Worm (Caenorhabditis elegans) whole organism, L3 larva: Measurements from ENCODE around the gene C49C3.21.

Experiments
- ZK546.5 ChIP-seq: sonication (generic microtip); optimal IDR thresholded peaks from 2 replicates; lab custom pipeline; 2017; ENCODE audit warnings: missing biosample characterization, missing genetic modification characterization
- aly-2 ChIP-seq: fragments of 150-350 bp; optimal IDR thresholded peaks from 2 replicates; lab custom pipeline; 2014; ENCODE audit warnings: missing biosample characterization, missing genetic modification characterization
- ama-1 ChIP-seq: fragments of 150-350 bp; optimal IDR thresholded peaks from 2 replicates; lab custom pipeline; 2018
- ceh-28 ChIP-seq: fragments of 150-350 bp; optimal IDR thresholded peaks from 2 replicates; lab custom pipeline; 2014; ENCODE audit warnings: missing biosample characterization, missing genetic modification reagents, missing genetic modification characterization
- ceh-82 ChIP-seq: fragments of 150-350 bp; optimal IDR thresholded peaks from 2 replicates; lab custom pipeline; 2014; ENCODE audit warnings: missing biosample characterization, missing genetic modification characterization
- ceh-9 ChIP-seq: sonication (generic microtip); optimal IDR thresholded peaks from 2 replicates; lab custom pipeline; 2018; ENCODE audit warnings: missing biosample characterization, missing genetic modification characterization
- daf-12 ChIP-seq: fragments of 150-350 bp; optimal IDR thresholded peaks from 2 replicates; lab custom pipeline; 2014; ENCODE audit warnings: missing biosample characterization, missing genetic modification reagents, missing genetic modification characterization
- egl-27 ChIP-seq: sonication (generic microtip); optimal IDR thresholded peaks from 4 replicates; lab custom pipeline; 2017; ENCODE audit warnings: missing biosample characterization, missing genetic modification reagents, missing genetic modification characterization
- elt-1 ChIP-seq: fragments of 150-350 bp; optimal IDR thresholded peaks from 2 replicates; lab custom pipeline; 2014; ENCODE audit warnings: missing biosample characterization, missing genetic modification characterization
- elt-2 ChIP-seq: sonication (generic microtip); optimal IDR thresholded peaks from 2 replicates; lab custom pipeline; 2016; ENCODE audit warnings: missing genetic modification reagents, mild to moderate bottlenecking, missing genetic modification characterization, missing compliant biosample characterization
- elt-3 ChIP-seq, 3 experiments: fragments of 150-350 bp in 1 of 3; sonication (generic microtip) in 2 of 3; optimal IDR thresholded peaks; 2 replicates in 2 of 3; 4 replicates in 1 of 3; lab custom pipeline; 2014 to 2017; ENCODE audit warnings: missing biosample characterization in 3 of 3, missing genetic modification characterization in 3 of 3
- fkh-10 ChIP-seq: sonication (generic microtip); optimal IDR thresholded peaks from 2 replicates; lab custom pipeline; 2017; ENCODE audit warnings: missing biosample characterization, missing genetic modification reagents, missing genetic modification characterization
- fkh-2 ChIP-seq: fragments of 150-350 bp; optimal IDR thresholded peaks from 2 replicates; lab custom pipeline; 2014; ENCODE audit warnings: missing biosample characterization, missing genetic modification reagents, missing genetic modification characterization
- hmg-11 ChIP-seq: sonication (generic microtip); optimal IDR thresholded peaks from 2 replicates; lab custom pipeline; 2016; ENCODE audit warnings: missing genetic modification characterization, missing compliant biosample characterization
- lin-39 ChIP-seq: fragments of 150-350 bp; optimal IDR thresholded peaks from 2 replicates; lab custom pipeline; 2018; ENCODE audit warnings: missing biosample characterization, missing genetic modification reagents, missing genetic modification characterization
- lsy-12 ChIP-seq: sonication (generic microtip); optimal IDR thresholded peaks from 2 replicates; lab custom pipeline; 2016; ENCODE audit warnings: mild to moderate bottlenecking, missing genetic modification characterization, missing compliant biosample characterization
- mdl-1 ChIP-seq: fragments of 150-350 bp; optimal IDR thresholded peaks from 2 replicates; lab custom pipeline; 2014; ENCODE audit warnings: missing biosample characterization, missing genetic modification characterization
- mml-1 ChIP-seq: fragments of 150-350 bp; sonication (generic microtip); optimal IDR thresholded peaks from 3 replicates; lab custom pipeline; 2014; ENCODE audit warnings: missing biosample characterization, missing genetic modification characterization
- nfya-1 ChIP-seq: sonication (generic microtip); optimal IDR thresholded peaks from 2 replicates; lab custom pipeline; 2017; ENCODE audit warnings: missing genetic modification characterization, mild to moderate bottlenecking, missing compliant biosample characterization, antibody characterized with exemption, moderate library complexity; ENCODE audit not compliant: insufficient read depth
- nhr-23 ChIP-seq: fragments of 150-350 bp; optimal IDR thresholded peaks from 2 replicates; lab custom pipeline; 2014; ENCODE audit warnings: missing biosample characterization, missing genetic modification reagents, missing genetic modification characterization
- nhr-237 ChIP-seq: fragments of 150-350 bp; optimal IDR thresholded peaks from 2 replicates; lab custom pipeline; 2014; ENCODE audit warnings: missing biosample characterization, missing genetic modification characterization
- nhr-25 ChIP-seq: sonication (generic microtip); optimal IDR thresholded peaks from 2 replicates; lab custom pipeline; 2017; ENCODE audit warnings: missing biosample characterization, missing genetic modification characterization
- nhr-28 ChIP-seq: fragments of 150-350 bp; optimal IDR thresholded peaks from 2 replicates; lab custom pipeline; 2014; ENCODE audit warnings: missing biosample characterization, missing genetic modification characterization
- nhr-76 ChIP-seq: fragments of 150-350 bp; sonication (generic microtip); optimal IDR thresholded peaks from 5 replicates; lab custom pipeline; 2014; ENCODE audit warnings: missing biosample characterization, missing genetic modification characterization
- nhr-77 ChIP-seq: fragments of 150-350 bp; optimal IDR thresholded peaks from 2 replicates; lab custom pipeline; 2014; ENCODE audit warnings: missing biosample characterization, missing genetic modification characterization
- pha-4 ChIP-seq: fragments of 150-350 bp; optimal IDR thresholded peaks from 2 replicates; lab custom pipeline; 2014; ENCODE audit warnings: missing biosample characterization, missing genetic modification reagents, missing genetic modification characterization
- pqm-1 ChIP-seq: fragments of 150-350 bp; optimal IDR thresholded peaks from 2 replicates; lab custom pipeline; 2017; ENCODE audit warnings: missing biosample characterization, missing genetic modification characterization, inconsistent platforms
- sea-2 ChIP-seq: fragments of 150-350 bp; sonication (generic microtip); optimal IDR thresholded peaks from 4 replicates; lab custom pipeline; 2014; ENCODE audit warnings: missing biosample characterization, missing genetic modification reagents, missing genetic modification characterization
- skn-1 ChIP-seq: fragments of 150-350 bp; optimal IDR thresholded peaks from 2 replicates; lab custom pipeline; 2014; ENCODE audit warnings: missing biosample characterization, missing genetic modification characterization
- snpc-4 ChIP-seq: fragments of 150-350 bp; optimal IDR thresholded peaks from 2 replicates; lab custom pipeline; 2014; ENCODE audit warnings: missing biosample characterization, missing genetic modification characterization
- tbx-2 ChIP-seq: sonication (generic microtip); optimal IDR thresholded peaks from 2 replicates; lab custom pipeline; 2016; ENCODE audit warnings: mild to moderate bottlenecking, missing genetic modification characterization, missing compliant biosample characterization
- unc-39 ChIP-seq: sonication (generic microtip); optimal IDR thresholded peaks from 4 replicates; lab custom pipeline; 2017; ENCODE audit warnings: missing biosample characterization, missing genetic modification characterization
- unc-62 ChIP-seq: fragments of 150-350 bp; sonication (generic microtip); optimal IDR thresholded peaks from 4 replicates; lab custom pipeline; 2014; ENCODE audit warnings: missing biosample characterization, missing genetic modification reagents, missing genetic modification characterization
- zag-1 ChIP-seq: fragments of 150-350 bp; optimal IDR thresholded peaks from 2 replicates; lab custom pipeline; 2014; ENCODE audit warnings: missing biosample characterization, missing genetic modification characterization

The C49C3.21 gene

DNA sequence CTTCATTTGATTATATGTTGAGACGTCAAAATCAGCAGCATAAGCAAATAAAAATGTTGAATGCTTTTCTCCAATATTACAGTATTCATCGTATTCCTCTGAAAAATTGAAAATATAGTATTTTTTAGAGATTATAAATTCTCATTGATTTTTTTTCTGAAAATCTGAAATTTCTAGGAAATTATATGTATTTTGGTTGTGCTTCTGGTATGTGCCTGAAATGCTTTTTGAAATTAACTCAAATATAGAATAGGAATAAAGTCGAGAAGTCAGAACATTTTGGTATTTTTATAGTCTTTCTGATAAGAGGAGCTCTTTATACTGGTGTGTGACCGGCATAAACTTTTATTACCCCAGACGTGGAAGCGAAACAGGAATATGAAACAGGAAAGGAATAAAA, 35.5 kb upstream of the C49C3.21 start, which contains the start of gene T28F3.8:
TSS of gene T28F3.8 (minus strand) at position 101 of the 400 bp plus-strand sequence.
- TF ChIP-seq elt-2 (tag; lab: Kevin White, UChicago): peak; percentile 26

DNA sequence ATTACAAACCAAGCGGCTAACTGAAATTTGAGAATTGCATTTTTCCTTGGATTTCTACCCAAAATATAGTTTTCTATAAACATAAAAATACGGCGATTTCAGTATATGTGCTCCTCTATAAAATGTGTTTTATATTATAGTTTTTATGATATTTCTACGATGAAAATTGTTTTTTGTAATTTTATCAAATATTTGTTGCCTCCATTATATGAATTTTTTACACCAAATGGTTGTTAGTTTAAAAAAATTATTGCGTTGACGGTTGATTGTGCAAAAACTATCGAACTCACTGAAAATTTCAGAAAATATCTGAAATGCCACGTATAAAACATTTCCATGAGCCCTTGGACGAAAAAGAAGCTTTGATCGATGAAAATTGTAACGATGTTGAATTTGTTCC, 34.6 kb upstream of the C49C3.21 start, which contains the start of gene T28F3.9:
TSS of gene T28F3.9 (plus strand) at position 301 of the 400 bp plus-strand sequence.
- TF ChIP-seq nfya-1 (no peak), mdl-1 (tag; lab: Kevin White, UChicago) (no peak), nhr-23 (no peak), skn-1 (tag; lab: Kevin White, UChicago) (no peak), elt-1 (tag; lab: Kevin White, UChicago) (no peak), ZK546.5 (tag; lab: Kevin White, UChicago) (no peak), daf-12 (no peak)
- TF ChIP-seq, all 47 proteins: peak for 0

DNA sequence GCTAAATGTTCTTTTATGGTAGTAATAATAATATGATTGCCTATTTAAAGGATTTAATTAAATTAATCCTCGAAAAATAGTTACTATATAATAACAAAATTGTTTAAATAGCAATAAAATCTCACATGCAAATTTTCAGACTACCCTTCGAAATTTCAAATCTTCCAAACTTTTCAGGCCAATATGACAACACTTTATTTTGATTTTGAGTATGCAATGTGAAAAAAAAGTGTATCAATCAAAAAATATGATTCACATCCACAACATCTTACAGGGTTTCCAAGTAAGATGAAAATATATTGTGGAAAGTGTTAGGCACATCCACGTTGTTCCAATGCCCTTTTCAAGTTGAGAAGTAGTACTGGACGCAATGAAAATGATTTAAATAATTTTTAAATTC, 30.9 kb upstream of the C49C3.21 start, which contains the start of gene snf-9:
TSS of gene snf-9 (plus strand) at position 301 of the 400 bp plus-strand sequence.
- TF ChIP-seq nhr-28 (tag; lab: Kevin White, UChicago) (no peak), elt-1 (tag; lab: Kevin White, UChicago) (no peak), nhr-76 (tag; lab: Kevin White, UChicago) (no peak), ceh-28 (no peak), nhr-23 (no peak), ceh-9 (tag; lab: Kevin White, UChicago) (no peak), fkh-10 (GFP tag; lab: Kevin White, UChicago) (no peak), pqm-1 (tag; lab: Kevin White, UChicago) (no peak), lsy-12 (tag; lab: Kevin White, UChicago) (no peak), egl-27 (no peak), mml-1 (no peak), nhr-25 (tag; lab: Kevin White, UChicago) (no peak), unc-39 (tag; lab: Kevin White, UChicago) (no peak), mdl-1 (tag; lab: Kevin White, UChicago) (no peak), fkh-2 (tag; lab: Kevin White, UChicago) (no peak), elt-2 (tag; lab: Kevin White, UChicago) (no peak)

DNA sequence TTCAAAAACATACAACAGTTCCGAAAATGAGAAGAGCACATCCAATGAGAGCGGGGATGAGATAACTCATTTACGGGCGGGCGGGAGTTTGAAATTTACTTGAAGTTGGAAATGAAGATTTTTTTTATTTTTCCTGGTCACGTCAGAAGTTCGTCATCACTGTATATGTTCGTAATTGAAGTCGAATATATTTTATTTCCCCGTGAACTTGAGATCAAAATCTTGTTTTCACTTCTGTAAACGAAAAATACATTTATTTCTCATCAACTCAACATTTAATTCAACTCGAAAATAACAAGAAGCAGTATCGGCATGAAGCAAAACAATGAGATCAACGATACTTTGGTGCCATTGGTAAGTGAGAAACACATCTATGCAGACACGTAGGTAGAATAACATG, 26.4 kb upstream of the C49C3.21 start, which contains the start of gene C49C3.20:
TSS of gene C49C3.20 (minus strand) at position 101 of the 400 bp plus-strand sequence.
- no peak for TF ChIP-seq nfya-1
- TF ChIP-seq elt-1 (tag; lab: Kevin White, UChicago): no peak
- no peak for TF ChIP-seq tbx-2 (tag; lab: Kevin White, UChicago)
- TF ChIP-seq unc-62 (GFP tag; lab: Kevin White, UChicago): no peak
- no peak for TF ChIP-seq nhr-76 (tag; lab: Kevin White, UChicago)
- no peak for TF ChIP-seq ama-1 (lab: Kevin White, UChicago)
- no peak for TF ChIP-seq ZK546.5 (tag; lab: Kevin White, UChicago)
- no peak for TF ChIP-seq ceh-82 (tag; lab: Kevin White, UChicago)
- no peak for TF ChIP-seq pqm-1 (tag; lab: Kevin White, UChicago)
- TF ChIP-seq zag-1: no peak
- TF ChIP-seq unc-39 (tag; lab: Kevin White, UChicago): no peak
- no peak for TF ChIP-seq ceh-9 (tag; lab: Kevin White, UChicago)
- no peak for TF ChIP-seq egl-27
- TF ChIP-seq lin-39: no peak
- no peak for TF ChIP-seq nhr-28 (tag; lab: Kevin White, UChicago)
- TF ChIP-seq nhr-237 (tag; lab: Kevin White, UChicago): no peak
- TF ChIP-seq elt-3 (tag; optimal IDR thresholded peaks at IDR 0.05; lab: Kevin White, UChicago): no peak
- TF ChIP-seq nhr-77: no peak
- TF ChIP-seq snpc-4: no peak
- TF ChIP-seq mdl-1 (tag; lab: Kevin White, UChicago): no peak

DNA sequence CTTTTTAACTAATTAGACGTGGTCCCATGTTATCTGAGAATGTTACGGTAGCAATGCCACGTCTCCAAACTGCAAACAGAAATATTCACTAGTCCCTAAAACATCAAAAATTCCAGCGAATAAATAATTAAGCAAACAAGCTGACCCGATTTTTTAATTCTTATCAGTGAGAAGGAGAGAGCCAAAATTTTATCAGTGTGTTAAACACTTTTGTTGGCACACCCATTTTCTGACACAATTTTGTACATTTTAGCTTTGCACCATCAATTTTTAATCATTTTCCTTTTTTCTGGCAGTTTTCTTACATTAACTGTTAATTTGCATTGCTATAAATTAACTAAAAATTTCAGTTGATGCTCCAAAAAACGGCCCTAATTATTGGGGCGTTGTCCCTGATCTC, 22.3 kb upstream of the C49C3.21 start, which contains the start of gene C49C3.4:
TSS of gene C49C3.4 (plus strand) at position 351 of the 400 bp plus-strand sequence.
- TF ChIP-seq elt-2 (tag; lab: Kevin White, UChicago): peak; percentile 70
- TF ChIP-seq pqm-1 (tag; lab: Kevin White, UChicago): peak; percentile 20
- no peak for TF ChIP-seq aly-2

DNA sequence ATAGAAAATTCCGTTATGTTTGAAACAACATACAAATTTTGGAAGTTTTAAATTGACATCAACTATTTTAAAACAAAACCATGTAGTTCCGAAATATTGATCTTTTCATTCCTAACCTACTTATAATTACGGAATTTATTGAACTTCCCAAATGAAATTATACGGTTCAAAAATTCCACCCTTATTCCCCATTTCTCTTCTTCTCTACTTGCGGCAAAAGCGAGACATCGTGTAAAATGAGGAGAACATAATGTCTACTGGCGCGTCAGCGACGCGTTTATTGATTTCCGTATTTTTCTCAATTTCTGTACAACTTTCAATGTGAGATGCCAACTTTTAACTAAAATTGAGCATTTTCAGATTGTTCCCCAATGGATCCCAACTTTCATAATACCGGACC, 13.9 kb upstream of the C49C3.21 start, which contains the start of gene ceh-88:
TSS of gene ceh-88 (plus strand) at position 355 of the 400 bp plus-strand sequence.
- TF ChIP-seq pha-4 (tag; lab: Kevin White, UChicago) (peak; percentile 17), nfya-1 (no peak), hmg-11 (tag; lab: Kevin White, UChicago) (peak; percentile 36), elt-2 (tag; lab: Kevin White, UChicago) (peak; percentile 13), zag-1 (no peak), daf-12 (no peak), ama-1 (lab: Kevin White, UChicago) (peak; percentile 45), sea-2 (peak; percentile 4), ceh-28 (peak; percentile 25), ceh-82 (tag; lab: Kevin White, UChicago) (no peak), lin-39 (no peak)
- TF ChIP-seq, all 47 proteins: peak for 6
